Worm (Caenorhabditis elegans) whole organism, L4 larva: ENCODE measurements around the gene K05F1.6.

Source experiments
- aly-2 ChIP-seq: sonication (generic microtip); optimal IDR thresholded peaks from 2 replicates; lab custom pipeline; 2018; ENCODE audit warnings: missing biosample characterization, missing genetic modification characterization
- ctbp-1 ChIP-seq: fragments of 200-800 bp; sonication (Bioruptor generic); IDR thresholded peaks from 2 replicates; pipeline ENCODE4 v1.3.6; 2022; ENCODE audit warnings: missing genetic modification reagents, missing genetic modification characterization, missing compliant biosample characterization
- duxl-1 ChIP-seq: sonication (generic microtip); optimal IDR thresholded peaks from 2 replicates; lab custom pipeline; 2016; ENCODE audit warnings: mild to moderate bottlenecking, missing genetic modification characterization, moderate library complexity, missing compliant biosample characterization; ENCODE audit not compliant: poor library complexity
- lin-39 ChIP-seq: fragments of 150-350 bp; optimal IDR thresholded peaks from 2 replicates; lab custom pipeline; 2014; ENCODE audit warnings: missing biosample characterization, missing genetic modification reagents, missing genetic modification characterization
- mep-1 ChIP-seq: fragments of 150-350 bp; sonication (generic microtip); optimal IDR thresholded peaks from 3 replicates; lab custom pipeline; 2014; ENCODE audit warnings: missing biosample characterization, missing genetic modification characterization
- ztf-7 ChIP-seq: fragments of 150-350 bp; optimal IDR thresholded peaks from 2 replicates; lab custom pipeline; 2014; ENCODE audit warnings: missing biosample characterization, missing genetic modification characterization

- TF ChIP-seq duxl-1: no peak
- TF ChIP-seq ztf-7: no peak
- no peak for TF ChIP-seq ctbp-1 (GFP tag; lab: Robert Waterston, UW)
- no peak for TF ChIP-seq lin-39 (tag; lab: Kevin White, UChicago)
- TF ChIP-seq mep-1 (tag; lab: Kevin White, UChicago): no peak
- TF ChIP-seq aly-2 (tag; lab: Kevin White, UChicago): no peak
Observed at ce11 chrII:5792490-5792889, 10.2 kb downstream of the K05F1.6 start, which contains the start of gene K05F1.14.
